Fruit fly (Drosophila melanogaster): ENCODE results near the gene Gr61a.

Gene Gr61a

dm6 chr3L:796926-797802 lies 44.1 kb upstream of the Gr61a start (continued):
- TF ChIP-seq CG11762 (GFP tag; optimal IDR thresholded peaks at IDR 0.05; ENCODE audit: insufficient read depth) (no peak), ss (GFP tag; optimal IDR thresholded peaks at IDR 0.05) (peak in 1 of 2 experiments; percentile 36), CG6276 (GFP tag; optimal IDR thresholded peaks at IDR 0.05) (peak; percentile 9), Eip78C (GFP tag) (peak; percentile 64), svp (GFP tag) (peak; percentile 65), spab (GFP tag; optimal IDR thresholded peaks at IDR 0.05) (peak; percentile 32), topi (GFP tag; optimal IDR thresholded peaks at IDR 0.05) (peak; percentile 13), Hr38 (GFP tag; optimal IDR thresholded peaks at IDR 0.05) (no peak), CG10669 (GFP tag; optimal IDR thresholded peaks at IDR 0.05) (peak; percentile 43), lz (GFP tag; optimal IDR thresholded peaks at IDR 0.05) (no peak), CG3032 (tag; optimal IDR thresholded peaks at IDR 0.05) (peak; percentile 35), esn (GFP tag; optimal IDR thresholded peaks at IDR 0.05) (no peak), net (GFP tag; optimal IDR thresholded peaks at IDR 0.05) (no peak), cyc (GFP tag; optimal IDR thresholded peaks at IDR 0.05) (no peak), Ets96B (tag; optimal IDR thresholded peaks at IDR 0.05) (peak; percentile 68)

dm6 chr3L:799837-800513 lies 41.3 kb upstream of the Gr61a start:
- TF ChIP-seq achi (GFP tag; optimal IDR thresholded peaks at IDR 0.05), result peak; percentile 70
- peak; percentile 70 for TF ChIP-seq CG31627 (GFP tag; optimal IDR thresholded peaks at IDR 0.05)
- peak; percentile 58 for TF ChIP-seq CG10669 (GFP tag; optimal IDR thresholded peaks at IDR 0.05)
- TF ChIP-seq Sox102F (GFP tag; optimal IDR thresholded peaks at IDR 0.05), result peak; percentile 75
- peak; percentile 58 for TF ChIP-seq OdsH (GFP tag; optimal IDR thresholded peaks at IDR 0.05)
- TF ChIP-seq ss (GFP tag; optimal IDR thresholded peaks at IDR 0.05), result peak in 1 of 2 experiments; percentile 89
- peak; percentile 16 for TF ChIP-seq CG4318 (GFP tag; optimal IDR thresholded peaks at IDR 0.05)
- TF ChIP-seq Hr4 (GFP tag; optimal IDR thresholded peaks at IDR 0.05), result peak; percentile 32
- TF ChIP-seq Met (GFP tag; optimal IDR thresholded peaks at IDR 0.05), result peak; percentile 72
- TF ChIP-seq Smox (GFP tag; optimal IDR thresholded peaks at IDR 0.05), result peak; percentile 71
- TF ChIP-seq CG32006 (GFP tag; optimal IDR thresholded peaks at IDR 0.05), result peak; percentile 63
- TF ChIP-seq CG10631 (GFP tag; optimal IDR thresholded peaks at IDR 0.05), result peak; percentile 60
- peak; percentile 44 for TF ChIP-seq spab (GFP tag; optimal IDR thresholded peaks at IDR 0.05)
- TF ChIP-seq CG7368 (GFP tag; optimal IDR thresholded peaks at IDR 0.05), result peak; percentile 54
- TF ChIP-seq Gug (GFP tag; IDR thresholded peaks at IDR 0.05), result no peak
- peak; percentile 78 for TF ChIP-seq CG3919 (GFP tag; optimal IDR thresholded peaks at IDR 0.05)
- TF ChIP-seq CG11762 (GFP tag; optimal IDR thresholded peaks at IDR 0.05; ENCODE audit: insufficient read depth), result peak; percentile 5
- TF ChIP-seq Sox14 (GFP tag; optimal IDR thresholded peaks at IDR 0.05), result peak; percentile 64
- TF ChIP-seq net (GFP tag; optimal IDR thresholded peaks at IDR 0.05), result peak; percentile 34
- no peak for TF ChIP-seq dac (GFP tag; optimal IDR thresholded peaks at IDR 0.05)
- peak; percentile 70 for TF ChIP-seq lz (GFP tag; optimal IDR thresholded peaks at IDR 0.05)
- TF ChIP-seq fd85E (GFP tag; optimal IDR thresholded peaks at IDR 0.05), result no peak
- TF ChIP-seq CG8632 (GFP tag; optimal IDR thresholded peaks at IDR 0.05), result peak; percentile 24
- TF ChIP-seq Hr39 (GFP tag; optimal IDR thresholded peaks at IDR 0.05), result peak; percentile 71
- TF ChIP-seq CG6163 (GFP tag; IDR thresholded peaks at IDR 0.05), result peak; percentile 74; the same call in 2 of the 3 replicates
- no peak for TF ChIP-seq CG16779 (tag; optimal IDR thresholded peaks at IDR 0.05)
- TF ChIP-seq Eip75B (GFP tag; optimal IDR thresholded peaks at IDR 0.05), result peak; percentile 53
- TF ChIP-seq CG3032 (tag; optimal IDR thresholded peaks at IDR 0.05), result peak; percentile 55
- peak; percentile 27 for TF ChIP-seq CG6276 (GFP tag; optimal IDR thresholded peaks at IDR 0.05)
- TF ChIP-seq CG6792 (GFP tag; optimal IDR thresholded peaks at IDR 0.05), result peak; percentile 65
- TF ChIP-seq eg (GFP tag; IDR thresholded peaks at IDR 0.05), result peak; percentile 56; the same call in 1 of the 3 replicates
- TF ChIP-seq Hr38 (GFP tag; optimal IDR thresholded peaks at IDR 0.05), result no peak
- TF ChIP-seq CG11902 (GFP tag; optimal IDR thresholded peaks at IDR 0.05), result peak; percentile 43
- peak; percentile 56; the same call in 1 of the 2 replicates for TF ChIP-seq CG15336 (GFP tag; IDR thresholded peaks at IDR 0.05)
- peak; percentile 78 for TF ChIP-seq esn (GFP tag; optimal IDR thresholded peaks at IDR 0.05)
- no peak for TF ChIP-seq fkh (GFP tag; optimal IDR thresholded peaks at IDR 0.05)
- TF ChIP-seq CG8119 (GFP tag; IDR thresholded peaks at IDR 0.05), result peak; percentile 55
- TF ChIP-seq topi (GFP tag; optimal IDR thresholded peaks at IDR 0.05), result peak; percentile 77
- peak; percentile 40 for TF ChIP-seq CG6808 (GFP tag; optimal IDR thresholded peaks at IDR 0.05)
- peak; percentile 40 for TF ChIP-seq dsx (GFP tag; optimal IDR thresholded peaks at IDR 0.05; ENCODE audit: poor library complexity, severe bottlenecking)
- no peak for TF ChIP-seq CG9139 (GFP tag; optimal IDR thresholded peaks at IDR 0.05)

Measured in whole organism, prepupa.